Worm (Caenorhabditis elegans): Measurements from ENCODE around the gene cone-1.

The cone-1 gene

DNA sequence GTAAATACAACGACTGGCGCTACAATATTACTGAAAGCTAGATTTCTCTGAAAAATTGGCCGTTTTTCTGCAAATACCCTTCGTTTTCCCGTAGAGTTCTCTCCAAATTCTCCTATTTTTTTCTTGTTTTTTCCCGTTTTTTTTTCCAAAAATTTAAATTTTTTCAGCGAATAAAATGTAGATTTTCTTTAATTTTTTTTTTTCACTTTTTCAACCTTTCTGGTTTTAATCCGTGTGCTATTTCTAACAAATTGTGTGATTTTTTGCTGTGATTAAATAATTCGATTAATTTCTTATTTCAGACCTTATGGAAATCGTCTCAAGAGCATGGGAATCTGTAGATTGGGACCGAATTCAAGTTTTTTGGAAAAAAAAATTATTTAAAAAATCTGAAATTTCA lies at the start of gene cone-1:
Gene cone-1, plus strand, starts transcription at position 301 of the 400 bp plus-strand sequence.
- TF ChIP-seq aly-2 (tag; optimal IDR thresholded peaks at IDR 0.05) (no peak), mml-1 (tag; optimal IDR thresholded peaks at IDR 0.05) (no peak), egl-5 (tag; optimal IDR thresholded peaks at IDR 0.05) (no peak), unc-62 (GFP tag; optimal IDR thresholded peaks at IDR 0.05) (no peak), nhr-43 (tag; optimal IDR thresholded peaks at IDR 0.05; ENCODE audit: poor library complexity, severe bottlenecking) (no peak), ztf-4 (tag; optimal IDR thresholded peaks at IDR 0.05) (no peak), elt-3 (tag; optimal IDR thresholded peaks at IDR 0.05) (no peak), unc-39 (tag; optimal IDR thresholded peaks at IDR 0.05) (no peak), egl-27 (tag; optimal IDR thresholded peaks at IDR 0.05) (no peak)

ce11 chrIII:2482171-2482570 lies 48.2 kb upstream of the cone-1 start:
- no peak for TF ChIP-seq ceh-82 (tag; optimal IDR thresholded peaks at IDR 0.05)
- TF ChIP-seq nhr-28 (tag; optimal IDR thresholded peaks at IDR 0.05): no peak
- no peak for TF ChIP-seq tbx-2 (tag; optimal IDR thresholded peaks at IDR 0.05)
- no peak for TF ChIP-seq ceh-28 (tag; optimal IDR thresholded peaks at IDR 0.05)
- TF ChIP-seq nhr-12 (tag; optimal IDR thresholded peaks at IDR 0.05): no peak
- TF ChIP-seq ama-1 (optimal IDR thresholded peaks at IDR 0.05): no peak
- no peak for TF ChIP-seq ztf-4 (tag; optimal IDR thresholded peaks at IDR 0.05)
- TF ChIP-seq unc-39 (tag; optimal IDR thresholded peaks at IDR 0.05): no peak
- no peak for TF ChIP-seq fkh-2 (tag; optimal IDR thresholded peaks at IDR 0.05)
- no peak for TF ChIP-seq ceh-16 (tag; optimal IDR thresholded peaks at IDR 0.05)
- TF ChIP-seq pha-4 (tag; optimal IDR thresholded peaks at IDR 0.05): no peak
- TF ChIP-seq pqm-1 (tag; optimal IDR thresholded peaks at IDR 0.05): no peak
- TF ChIP-seq nhr-76 (tag; optimal IDR thresholded peaks at IDR 0.05): no peak
- no peak for TF ChIP-seq egl-27 (tag; optimal IDR thresholded peaks at IDR 0.05)
- no peak for TF ChIP-seq ceh-9 (tag; optimal IDR thresholded peaks at IDR 0.05)
- no peak for TF ChIP-seq unc-62 (GFP tag; optimal IDR thresholded peaks at IDR 0.05)
- TF ChIP-seq nhr-237 (tag; optimal IDR thresholded peaks at IDR 0.05): no peak
- TF ChIP-seq jun-1 (tag; optimal IDR thresholded peaks at IDR 0.05): no peak
- TF ChIP-seq nhr-43 (tag; optimal IDR thresholded peaks at IDR 0.05; ENCODE audit: poor library complexity, severe bottlenecking): no peak

ce11 chrIII:2482754-2483153 lies 47.7 kb upstream of the cone-1 start:
- peak; percentile 78 for TF ChIP-seq ceh-28 (tag; optimal IDR thresholded peaks at IDR 0.05)
- TF ChIP-seq ZK546.5 (tag; optimal IDR thresholded peaks at IDR 0.05): no peak

DNA sequence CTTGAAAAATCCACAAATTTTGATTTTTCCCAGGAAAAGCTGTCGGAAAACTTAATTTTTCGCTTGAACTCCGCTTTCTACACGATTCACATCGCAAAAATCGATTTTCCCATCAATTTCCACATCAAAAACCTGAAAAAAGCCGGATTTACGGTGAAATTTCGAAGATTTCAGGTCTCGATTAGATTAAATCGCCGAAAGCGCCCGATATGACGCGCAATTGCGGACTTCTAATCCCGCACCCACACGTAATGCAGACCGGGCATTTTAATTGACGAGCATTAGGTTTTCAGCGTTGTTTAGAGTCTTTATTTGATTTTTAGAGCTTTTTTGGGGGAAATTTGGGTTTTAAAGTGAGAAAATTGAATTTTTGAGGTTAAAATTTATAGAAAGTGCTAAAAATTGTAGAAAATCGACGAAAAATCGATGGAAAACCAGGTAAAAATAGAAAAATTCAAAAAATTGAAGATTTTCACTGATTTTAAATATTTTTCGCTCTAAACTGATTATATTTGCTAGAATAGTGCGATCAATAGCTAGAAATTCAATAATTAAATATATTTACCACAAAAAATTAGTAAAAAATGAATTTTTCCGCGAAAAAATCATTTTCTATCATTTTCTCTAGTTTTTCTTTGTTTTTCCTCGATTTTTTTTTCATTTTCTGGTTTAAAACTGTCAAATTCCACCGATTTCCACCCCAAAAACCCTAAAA lies 43.2 kb upstream of the cone-1 start, which contains the start of gene Y54F10AL.1:
Gene Y54F10AL.1, plus strand, starts transcription at position 665 of the 715 bp plus-strand sequence.
- TF ChIP-seq nhr-23 (tag; optimal IDR thresholded peaks at IDR 0.05) (peak; percentile 2), nfya-1 (tag; optimal IDR thresholded peaks at IDR 0.05; ENCODE audit: insufficient read depth) (peak; percentile 2), ZK546.5 (tag; optimal IDR thresholded peaks at IDR 0.05) (no peak), nhr-28 (tag; optimal IDR thresholded peaks at IDR 0.05) (no peak), eor-1 (tag; optimal IDR thresholded peaks at IDR 0.05) (no peak), lin-15B (tag; optimal IDR thresholded peaks at IDR 0.05) (peak; percentile 39)

- TF ChIP-seq nfya-1 (tag; optimal IDR thresholded peaks at IDR 0.05; ENCODE audit: insufficient read depth) (peak; percentile 62), lin-15B (tag; optimal IDR thresholded peaks at IDR 0.05) (no peak)
Measured at ce11 chrIII:2506463-2506862, 23.9 kb upstream of the cone-1 start.

DNA sequence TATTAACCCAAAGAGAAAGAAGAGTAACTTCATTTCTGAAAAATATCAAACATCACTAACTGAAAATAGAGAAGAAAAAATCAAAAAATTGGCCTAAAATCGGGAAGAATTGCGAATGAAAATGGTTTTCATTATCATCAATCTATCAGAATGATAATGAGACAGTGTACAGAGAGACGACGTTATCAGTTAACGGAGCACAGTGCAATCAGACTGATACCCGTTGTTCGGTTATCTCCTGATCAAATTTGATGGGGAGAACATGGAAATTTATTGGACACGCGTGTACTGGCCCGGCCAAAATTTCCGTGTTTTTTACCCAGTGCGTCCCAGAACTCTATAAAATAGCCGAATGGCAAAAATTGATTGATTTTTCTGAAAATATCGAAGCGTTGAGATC lies 22.5 kb upstream of the cone-1 start, which contains the start of gene Y54F10AM.8:
Gene Y54F10AM.8, minus strand, starts transcription at position 35 of the 400 bp plus-strand sequence.
- TF ChIP-seq nhr-23 (tag; optimal IDR thresholded peaks at IDR 0.05) (no peak), hmg-11 (tag; optimal IDR thresholded peaks at IDR 0.05) (no peak), nhr-12 (tag; optimal IDR thresholded peaks at IDR 0.05) (no peak), pqm-1 (tag; optimal IDR thresholded peaks at IDR 0.05) (peak; percentile 86), daf-12 (tag; optimal IDR thresholded peaks at IDR 0.05) (no peak), skn-1 (tag; optimal IDR thresholded peaks at IDR 0.05) (peak; percentile 48), elt-2 (tag; optimal IDR thresholded peaks at IDR 0.05) (peak; percentile 98), ztf-11 (tag; optimal IDR thresholded peaks at IDR 0.05) (no peak), eor-1 (tag; optimal IDR thresholded peaks at IDR 0.05) (no peak), zag-1 (tag; optimal IDR thresholded peaks at IDR 0.05) (no peak), pha-4 (tag; optimal IDR thresholded peaks at IDR 0.05) (peak; percentile 33), jun-1 (tag; optimal IDR thresholded peaks at IDR 0.05) (peak; percentile 49)

Data from whole organism, L3 larva.